Worm (Caenorhabditis elegans) whole organism, L4 larva: ENCODE data around the gene C45G9.10.

Experiments
- daf-12 ChIP-seq: fragments of 150-350 bp; optimal IDR thresholded peaks from 2 replicates; lab custom pipeline; 2014; ENCODE audit warnings: missing biosample characterization, missing genetic modification reagents, missing genetic modification characterization
- dpl-1 ChIP-seq: fragments of 150-350 bp; optimal IDR thresholded peaks from 2 replicates; lab custom pipeline; 2014; ENCODE audit warnings: missing biosample characterization, missing genetic modification reagents, missing genetic modification characterization
- hmg-1.1 ChIP-seq: fragments of 200-800 bp; sonication (Bioruptor generic); IDR thresholded peaks from 2 replicates; pipeline ENCODE4 v1.3.6; 2022; ENCODE audit warnings: missing genetic modification reagents, missing genetic modification characterization, missing compliant biosample characterization
- mdt-29 ChIP-seq: fragments of 200-800 bp; sonication (Bioruptor generic); IDR thresholded peaks from 2 replicates; pipeline ENCODE4 v1.3.6; 2022; ENCODE audit warnings: missing genetic modification reagents, missing genetic modification characterization, missing compliant biosample characterization
- nhr-11 ChIP-seq: fragments of 150-350 bp; optimal IDR thresholded peaks from 2 replicates; lab custom pipeline; 2014; ENCODE audit warnings: missing biosample characterization, missing genetic modification characterization
- nhr-76 ChIP-seq: fragments of 150-350 bp; optimal IDR thresholded peaks from 2 replicates; lab custom pipeline; 2014; ENCODE audit warnings: missing biosample characterization, missing genetic modification characterization
- nhr-77 ChIP-seq: fragments of 150-350 bp; optimal IDR thresholded peaks from 2 replicates; lab custom pipeline; 2014; ENCODE audit warnings: missing biosample characterization, missing genetic modification characterization
- pqm-1 ChIP-seq: sonication (generic microtip); optimal IDR thresholded peaks from 2 replicates; lab custom pipeline; 2017; ENCODE audit warnings: missing biosample characterization, missing genetic modification characterization

DNA sequence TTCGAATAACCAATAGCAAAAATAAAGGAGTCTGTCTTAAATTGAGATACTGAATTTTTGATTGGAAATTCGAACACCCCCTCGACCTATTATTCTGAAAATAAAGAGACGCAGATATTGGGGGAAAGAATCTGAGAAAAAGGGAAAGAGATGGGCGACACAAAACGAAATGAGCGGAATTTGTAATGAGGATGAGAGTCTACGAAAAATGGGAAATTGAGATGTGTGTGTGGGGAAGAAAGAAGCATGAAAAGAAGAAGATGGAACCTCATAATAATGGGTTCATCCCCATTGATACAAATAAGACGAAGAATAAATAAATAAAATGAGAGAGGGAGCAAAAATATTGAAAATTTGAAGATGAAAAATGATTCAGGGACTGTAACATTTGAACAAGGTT, 23.8 kb upstream of the C45G9.10 start, which contains the start of gene cah-1:
- TF ChIP-seq hmg-1.1 (no peak), nhr-76 (tag; lab: Kevin White, UChicago) (no peak), mdt-29 (GFP tag; lab: Robert Waterston, UW) (no peak), dpl-1 (GFP tag; lab: Kevin White, UChicago) (no peak), nhr-11 (no peak), nhr-77 (tag; lab: Kevin White, UChicago) (no peak), daf-12 (tag; lab: Kevin White, UChicago) (no peak), pqm-1 (tag; lab: Kevin White, UChicago) (no peak)
